Fruit fly (Drosophila melanogaster) whole organism, embryonic: ENCODE data around the gene P5CDh2.
A peak's percentile ranks its signal among the peaks of the same experiment; 100 is the strongest.

Experiments
- CG10462 ChIP-seq: fragments of 200-800 bp; sonication (Bioruptor generic); optimal IDR thresholded peaks from 2 replicates; lab custom pipeline; 2016; ENCODE audit warnings: missing biosample characterization, missing genetic modification characterization
- CG3838 ChIP-seq: fragments of 200-800 bp; sonication (Bioruptor generic); optimal IDR thresholded peaks from 3 replicates; lab custom pipeline; 2016; ENCODE audit warnings: missing biosample characterization, missing genetic modification characterization
- MESR4 ChIP-seq: fragments of 200-800 bp; sonication (Bioruptor generic); optimal IDR thresholded peaks from 2 replicates; lab custom pipeline; 2018; ENCODE audit warnings: missing biosample characterization, mild to moderate bottlenecking, missing genetic modification characterization, moderate library complexity
- hbn ChIP-seq: fragments of 200-800 bp; sonication (Bioruptor generic); IDR thresholded peaks from 2 replicates; pipeline ENCODE4 v1.3.6; 2022; ENCODE audit warnings: missing biosample characterization, missing genetic modification characterization; ENCODE audit not compliant: partially characterized antibody
- salm ChIP-seq: fragments of 200-800 bp; sonication (Bioruptor generic); optimal IDR thresholded peaks from 2 replicates; lab custom pipeline; 2018; ENCODE audit warnings: missing biosample characterization, mild to moderate bottlenecking, missing genetic modification characterization

DNA sequence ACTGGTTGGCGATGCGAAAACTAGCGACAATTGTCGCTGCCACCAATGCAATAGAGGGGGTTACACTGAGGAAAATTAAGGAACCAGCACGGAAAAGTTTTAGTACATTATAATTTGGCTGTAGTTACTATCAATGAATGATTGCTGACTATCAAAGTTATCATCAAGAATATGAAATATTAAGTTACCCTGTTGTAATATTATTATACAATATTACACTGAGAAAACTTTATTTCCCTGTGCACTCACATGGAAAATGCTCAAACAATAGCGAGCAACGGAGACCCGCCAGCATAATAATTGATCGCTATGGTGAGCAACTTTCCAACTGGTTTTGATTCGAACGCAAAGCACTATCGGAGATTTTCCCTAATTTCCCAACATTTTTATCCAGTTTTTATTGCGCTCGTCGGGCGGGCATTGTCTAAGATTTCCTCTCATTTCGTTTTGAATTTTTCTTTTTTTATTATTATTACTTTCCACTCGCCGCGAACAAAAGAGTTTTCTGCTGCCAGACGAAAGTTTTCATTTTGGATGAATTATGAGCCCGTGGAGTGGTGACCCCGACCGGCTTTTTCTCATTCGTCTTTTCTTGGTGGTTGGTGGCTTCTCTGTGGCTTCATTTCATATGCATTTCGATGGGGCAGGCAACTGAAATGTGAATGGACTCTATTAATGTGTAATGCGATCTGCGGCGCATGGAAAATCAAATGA lies 15.4 kb upstream of the P5CDh2 start:
- TF ChIP-seq CG3838 (GFP tag; lab: Kevin White, UChicago), result no peak
- TF ChIP-seq CG10462, result peak; percentile 67
- TF ChIP-seq salm (tag; lab: Kevin White, UChicago), result peak; percentile 86
- TF ChIP-seq MESR4 (GFP tag; lab: Kevin White, UChicago), result no peak
- TF ChIP-seq hbn (GFP tag; lab: Robert Waterston, UW), result no peak
